Fruit fly (Drosophila melanogaster) whole organism, embryonic: ENCODE measurements around the gene Sec10.
A peak's percentile ranks its signal among the peaks of the same experiment; 100 is the strongest.

Experiments used
- Antp ChIP-seq: fragments of 200-800 bp; sonication (Bioruptor generic); optimal IDR thresholded peaks from 3 replicates; lab custom pipeline; 2016; ENCODE audit warnings: missing biosample characterization, missing genetic modification characterization
- Asciz ChIP-seq: fragments of 200-800 bp; sonication (Bioruptor generic); optimal IDR thresholded peaks from 2 replicates; lab custom pipeline; 2017; ENCODE audit warnings: missing biosample characterization, mild to moderate bottlenecking, missing genetic modification characterization, missing genetic modification reagents
- Atf6 ChIP-seq: fragments of 200-800 bp; sonication (Bioruptor generic); IDR thresholded peaks from 2 replicates; pipeline ENCODE4 v1.3.6; 2022; ENCODE audit warnings: missing biosample characterization, missing genetic modification characterization
- Bdp1 ChIP-seq: fragments of 200-800 bp; sonication (Bioruptor generic); optimal IDR thresholded peaks from 3 replicates; lab custom pipeline; 2016; ENCODE audit warnings: missing biosample characterization, missing genetic modification characterization
- Bgb ChIP-seq: fragments of 200-800 bp; sonication (Bioruptor generic); IDR thresholded peaks from 2 replicates; pipeline ENCODE4 v1.3.6; 2022; ENCODE audit warnings: missing biosample characterization, missing genetic modification characterization; ENCODE audit not compliant: partially characterized antibody
- CG10321 ChIP-seq: fragments of 200-800 bp; sonication (Bioruptor generic); IDR thresholded peaks from 2 replicates; pipeline ENCODE4 v1.3.6; 2022; ENCODE audit warnings: missing biosample characterization, missing genetic modification characterization
- CG10462 ChIP-seq: fragments of 200-800 bp; sonication (Bioruptor generic); optimal IDR thresholded peaks from 2 replicates; lab custom pipeline; 2016; ENCODE audit warnings: missing biosample characterization, missing genetic modification characterization
- CG10565 ChIP-seq: fragments of 200-800 bp; sonication (Bioruptor generic); optimal IDR thresholded peaks from 3 replicates; lab custom pipeline; 2016; ENCODE audit warnings: missing biosample characterization, mild to moderate bottlenecking, missing genetic modification characterization
- CG12071 ChIP-seq: fragments of 200-800 bp; sonication (Bioruptor generic); optimal IDR thresholded peaks from 3 replicates; lab custom pipeline; 2018; ENCODE audit warnings: missing biosample characterization, mild to moderate bottlenecking, missing genetic modification characterization
- CG14860 ChIP-seq: fragments of 200-800 bp; sonication (Bioruptor generic); IDR thresholded peaks from 3 replicates; pipeline ENCODE4 v1.3.6; 2022; ENCODE audit warnings: missing biosample characterization, missing genetic modification characterization; ENCODE audit not compliant: partially characterized antibody
- CG18262 ChIP-seq: fragments of 200-800 bp; optimal IDR thresholded peaks from 3 replicates; lab custom pipeline; 2019; ENCODE audit warnings: missing biosample characterization, mild to moderate bottlenecking, missing genetic modification characterization, moderate library complexity
- CG30431 ChIP-seq: fragments of 200-800 bp; sonication (Bioruptor generic); optimal IDR thresholded peaks from 2 replicates; lab custom pipeline; 2017; ENCODE audit warnings: missing biosample characterization, missing genetic modification characterization
- CG4424 ChIP-seq: fragments of 200-800 bp; sonication (Bioruptor generic); optimal IDR thresholded peaks from 3 replicates; lab custom pipeline; 2016; ENCODE audit warnings: missing biosample characterization, missing genetic modification characterization
- CG4617 ChIP-seq: fragments of 200-800 bp; sonication (Bioruptor generic); optimal IDR thresholded peaks from 3 replicates; lab custom pipeline; 2016; ENCODE audit warnings: missing biosample characterization, missing genetic modification characterization, borderline replicate concordance
- CG4854 ChIP-seq: fragments of 200-800 bp; sonication (Bioruptor generic); optimal IDR thresholded peaks from 2 replicates; lab custom pipeline; 2016; ENCODE audit warnings: missing biosample characterization, missing genetic modification characterization, inconsistent platforms
- CG6175 ChIP-seq: fragments of 200-800 bp; sonication (Bioruptor generic); IDR thresholded peaks from 3 replicates; pipeline ENCODE4 v1.3.6; 2022; ENCODE audit warnings: missing biosample characterization, missing genetic modification characterization
- CG6272 ChIP-seq: fragments of 200-800 bp; sonication (Bioruptor generic); IDR thresholded peaks from 2 replicates; pipeline ENCODE4 v1.3.6; 2022; ENCODE audit warnings: missing biosample characterization, missing genetic modification characterization
- CG8290 ChIP-seq, 3 experiments: fragments of 200-800 bp; sonication (Bioruptor generic); optimal IDR thresholded peaks; 2 replicates each; lab custom pipeline; 2016 to 2019; ENCODE audit warnings: missing biosample characterization in 3 of 3, missing genetic modification characterization in 3 of 3, mild to moderate bottlenecking in 2 of 3, moderate library complexity in 1 of 3
- CG8388 ChIP-seq: fragments of 200-800 bp; sonication (Bioruptor generic); optimal IDR thresholded peaks from 2 replicates; lab custom pipeline; 2019; ENCODE audit warnings: missing biosample characterization, mild to moderate bottlenecking, missing genetic modification characterization, moderate library complexity
- CG8944 ChIP-seq: fragments of 200-800 bp; sonication (Bioruptor generic); optimal IDR thresholded peaks from 3 replicates; lab custom pipeline; 2016; ENCODE audit warnings: missing biosample characterization, missing genetic modification characterization
- CG9817 ChIP-seq: fragments of 200-800 bp; sonication (Bioruptor generic); optimal IDR thresholded peaks from 2 replicates; lab custom pipeline; 2018; ENCODE audit warnings: missing biosample characterization, mild to moderate bottlenecking, missing genetic modification characterization, moderate library complexity
- CG9876 ChIP-seq: fragments of 200-800 bp; sonication (Bioruptor generic); optimal IDR thresholded peaks from 2 replicates; lab custom pipeline; 2016; ENCODE audit warnings: missing biosample characterization, missing genetic modification characterization
- CrebB ChIP-seq: fragments of 200-800 bp; sonication (Bioruptor generic); optimal IDR thresholded peaks from 3 replicates; lab custom pipeline; 2018; ENCODE audit warnings: missing biosample characterization, mild to moderate bottlenecking, missing genetic modification characterization
- D19B ChIP-seq: fragments of 200-800 bp; sonication (Bioruptor generic); optimal IDR thresholded peaks from 2 replicates; lab custom pipeline; 2017; ENCODE audit warnings: missing biosample characterization, mild to moderate bottlenecking, missing genetic modification characterization
- Deaf1 ChIP-seq: fragments of 200-800 bp; optimal IDR thresholded peaks from 3 replicates; lab custom pipeline; 2019; ENCODE audit warnings: missing biosample characterization, mild to moderate bottlenecking, missing genetic modification characterization, moderate library complexity
- Dek ChIP-seq: fragments of 200-800 bp; sonication (Bioruptor generic); optimal IDR thresholded peaks from 3 replicates; lab custom pipeline; 2019; ENCODE audit warnings: missing biosample characterization, mild to moderate bottlenecking, missing genetic modification characterization, moderate library complexity
- Fer2 ChIP-seq: fragments of 200-800 bp; sonication (Bioruptor generic); optimal IDR thresholded peaks from 2 replicates; lab custom pipeline; 2018; ENCODE audit warnings: missing biosample characterization, mild to moderate bottlenecking, missing genetic modification characterization, moderate library complexity
- H2.0 ChIP-seq: fragments of 200-800 bp; sonication (Bioruptor generic); IDR thresholded peaks from 2 replicates; pipeline ENCODE4 v1.3.6; 2022; ENCODE audit warnings: missing biosample characterization, missing genetic modification characterization
- HLHmδ ChIP-seq: fragments of 200-800 bp; sonication (Bioruptor generic); optimal IDR thresholded peaks from 2 replicates; lab custom pipeline; 2018; ENCODE audit warnings: missing biosample characterization, mild to moderate bottlenecking, missing genetic modification characterization, moderate library complexity
- Hmr ChIP-seq: fragments of 200-800 bp; sonication (Bioruptor generic); optimal IDR thresholded peaks from 3 replicates; lab custom pipeline; 2017; ENCODE audit warnings: mild to moderate bottlenecking, missing biosample characterization, missing genetic modification reagents, missing genetic modification characterization
- Lim3 ChIP-seq: fragments of 200-800 bp; sonication (Bioruptor generic); IDR thresholded peaks from 2 replicates; pipeline ENCODE4 v1.3.6; 2022; ENCODE audit warnings: missing biosample characterization, missing genetic modification characterization
- Oaz ChIP-seq: fragments of 200-800 bp; sonication (Bioruptor generic); IDR thresholded peaks from 2 replicates; pipeline ENCODE4 v1.3.6; 2022; ENCODE audit warnings: missing biosample characterization, missing genetic modification characterization
- Six4 ChIP-seq: fragments of 200-800 bp; sonication (Bioruptor generic); optimal IDR thresholded peaks from 2 replicates; lab custom pipeline; 2016; ENCODE audit warnings: missing biosample characterization, missing genetic modification characterization
- Taf1 ChIP-seq: fragments of 200-800 bp; sonication (Bioruptor generic); IDR thresholded peaks from 2 replicates; pipeline ENCODE4 v1.3.6; 2022; ENCODE audit warnings: missing biosample characterization, missing genetic modification characterization
- Trl ChIP-seq, 3 experiments: fragments of >200 bp in 2 of 3; fragments of 200-800 bp in 1 of 3; sonication (Bioruptor generic) in 1 of 3; optimal IDR thresholded peaks; 2 replicates in 1 of 3; 3 replicates in 2 of 3; lab custom pipeline; 2016 to 2017; ENCODE audit warnings: missing biosample characterization in 1 of 3, missing genetic modification characterization in 1 of 3
- YL-1 ChIP-seq: fragments of 200-800 bp; sonication (Bioruptor generic); optimal IDR thresholded peaks from 3 replicates; lab custom pipeline; 2017; ENCODE audit warnings: missing biosample characterization, mild to moderate bottlenecking, missing genetic modification characterization
- abd-A ChIP-seq: fragments of 200-800 bp; sonication (Bioruptor generic); optimal IDR thresholded peaks from 3 replicates; lab custom pipeline; 2019; ENCODE audit warnings: missing biosample characterization, mild to moderate bottlenecking, missing genetic modification characterization, moderate library complexity
- ara ChIP-seq: fragments of 200-800 bp; sonication (Bioruptor generic); IDR thresholded peaks from 2 replicates; pipeline ENCODE4 v1.3.6; 2022; ENCODE audit warnings: missing biosample characterization, missing genetic modification characterization
- bigmax ChIP-seq: fragments of 200-800 bp; sonication (Bioruptor generic); optimal IDR thresholded peaks from 2 replicates; lab custom pipeline; 2018; ENCODE audit warnings: missing biosample characterization, mild to moderate bottlenecking, missing genetic modification characterization
- br ChIP-seq: fragments of >200 bp; optimal IDR thresholded peaks from 2 replicates; lab custom pipeline; 2017
- crc ChIP-seq: fragments of 200-800 bp; sonication (Bioruptor generic); optimal IDR thresholded peaks from 2 replicates; lab custom pipeline; 2016; ENCODE audit warnings: missing biosample characterization, missing genetic modification characterization
- dmrt99B ChIP-seq: fragments of 200-800 bp; sonication (Bioruptor generic); optimal IDR thresholded peaks from 2 replicates; lab custom pipeline; 2018; ENCODE audit warnings: missing biosample characterization, mild to moderate bottlenecking, missing genetic modification characterization, moderate library complexity
- fd102C ChIP-seq: fragments of 200-800 bp; sonication (Bioruptor generic); optimal IDR thresholded peaks from 2 replicates; lab custom pipeline; 2018; ENCODE audit warnings: missing biosample characterization, mild to moderate bottlenecking, missing genetic modification characterization, moderate library complexity
- ftz-f1 ChIP-seq: fragments of 200-800 bp; sonication (Bioruptor generic); optimal IDR thresholded peaks from 2 replicates; lab custom pipeline; 2016; ENCODE audit warnings: missing biosample characterization, missing genetic modification characterization
- gsb ChIP-seq: fragments of 200-800 bp; sonication (Bioruptor generic); IDR thresholded peaks from 2 replicates; pipeline ENCODE4 v1.3.6; 2022; ENCODE audit warnings: missing biosample characterization, missing genetic modification characterization
- insv ChIP-seq, 2 experiments: fragments of 200-800 bp; sonication (Bioruptor generic); optimal IDR thresholded peaks; 3 replicates each; lab custom pipeline; 2016 to 2018; ENCODE audit warnings: missing biosample characterization in 2 of 2, missing genetic modification characterization in 2 of 2
- lmd ChIP-seq: fragments of 200-800 bp; sonication (Bioruptor generic); IDR thresholded peaks from 2 replicates; pipeline ENCODE4 v1.3.6; 2022; ENCODE audit warnings: missing biosample characterization, missing genetic modification characterization
- onecut ChIP-seq: fragments of 200-800 bp; sonication (Bioruptor generic); IDR thresholded peaks from 2 replicates; pipeline ENCODE4 v1.3.6; 2022; ENCODE audit warnings: missing biosample characterization, missing genetic modification characterization
- run ChIP-seq: fragments of 200-800 bp; sonication (Bioruptor generic); optimal IDR thresholded peaks from 3 replicates; lab custom pipeline; 2018; ENCODE audit warnings: missing biosample characterization, mild to moderate bottlenecking, missing genetic modification characterization
- vvl ChIP-seq: fragments of 200-800 bp; sonication (Bioruptor generic); IDR thresholded peaks from 2 replicates; pipeline ENCODE4 v1.3.6; 2022; ENCODE audit warnings: missing biosample characterization, missing genetic modification characterization
- yki ChIP-seq: fragments of >200 bp; optimal IDR thresholded peaks from 3 replicates; lab custom pipeline; 2018

Gene Sec10

DNA sequence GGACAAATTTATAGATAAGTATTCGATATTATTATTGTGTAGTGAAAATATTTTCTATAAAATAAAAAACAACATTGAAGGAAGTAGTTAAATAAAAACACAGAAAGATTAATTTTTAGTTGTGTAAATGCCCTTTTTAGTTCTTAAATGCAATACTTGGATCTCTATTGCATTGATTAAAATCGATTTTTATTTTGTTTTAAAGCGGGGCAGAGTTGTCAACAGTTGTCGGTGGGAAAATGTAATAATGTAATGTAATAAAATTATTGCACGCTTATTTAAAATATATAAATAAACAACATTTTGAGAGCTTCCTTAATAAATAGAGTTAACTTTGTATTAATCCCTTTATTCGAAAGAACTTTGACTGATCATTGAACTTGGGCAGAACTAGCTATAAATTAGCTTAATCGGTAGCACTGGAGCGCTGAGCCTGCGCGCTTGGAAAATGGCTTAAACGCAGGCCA is 29.0 kb downstream of the Sec10 start, which contains the start of gene Apc2 (continued):
- TF ChIP-seq CG10565 (GFP tag; lab: Kevin White, UChicago): no peak
- TF ChIP-seq Oaz (GFP tag; lab: Robert Waterston, UW): no peak
- TF ChIP-seq Trl (optimal IDR thresholded peaks at IDR 0.05; lab: Kevin White, UChicago): no peak
- TF ChIP-seq Trl (GFP tag; optimal IDR thresholded peaks at IDR 0.05; lab: Kevin White, UChicago): peak; percentile 16
- TF ChIP-seq Six4 (GFP tag; lab: Kevin White, UChicago): peak; percentile 18
- no peak for TF ChIP-seq abd-A
- no peak for TF ChIP-seq crc (GFP tag; lab: Kevin White, UChicago)
- TF ChIP-seq CrebB (tag; lab: Kevin White, UChicago): no peak
- no peak for TF ChIP-seq CG8944 (GFP tag; lab: Kevin White, UChicago)
- TF ChIP-seq Deaf1: no peak
- no peak for TF ChIP-seq fd102C (GFP tag; lab: Kevin White, UChicago)
- TF ChIP-seq D19B (GFP tag; lab: Kevin White, UChicago): peak; percentile 36
- no peak for TF ChIP-seq CG9876 (GFP tag; lab: Kevin White, UChicago)
- no peak for TF ChIP-seq run (tag; lab: Kevin White, UChicago)
- no peak for TF ChIP-seq br (lab: Kevin White, UChicago)
- TF ChIP-seq CG10321 (GFP tag; lab: Robert Waterston, UW): 0 out of 2 replicates have a peak, but pooled peaks have one; percentile 21
- peak; percentile 42 for TF ChIP-seq Fer2 (tag; lab: Kevin White, UChicago)
- TF ChIP-seq yki (lab: Kevin White, UChicago): no peak
- TF ChIP-seq bigmax (GFP tag; lab: Kevin White, UChicago): no peak
- peak; percentile 55 for TF ChIP-seq CG8388
- peak; percentile 55; the same call in 1 of the 2 replicates for TF ChIP-seq ara (GFP tag; lab: Robert Waterston, UW)
- peak; percentile 45; the same call in 1 of the 2 replicates for TF ChIP-seq Atf6 (GFP tag; lab: Robert Waterston, UW)
- TF ChIP-seq CG18262 (tag; lab: Kevin White, UChicago): peak; percentile 75
- TF ChIP-seq YL-1: peak; percentile 47
- peak; percentile 48 for TF ChIP-seq Hmr
- no peak for TF ChIP-seq dmrt99B (tag; lab: Kevin White, UChicago)
- TF ChIP-seq CG4617 (GFP tag; lab: Kevin White, UChicago): no peak
- peak; percentile 58 for TF ChIP-seq CG9817 (tag; lab: Kevin White, UChicago)
- TF ChIP-seq ftz-f1 (GFP tag; lab: Kevin White, UChicago): no peak
- no peak for TF ChIP-seq Bgb (GFP tag; lab: Robert Waterston, UW)
- no peak for TF ChIP-seq CG6272 (GFP tag; lab: Robert Waterston, UW)
- 0 out of 2 replicates have a peak, but pooled peaks have one; percentile 43 for TF ChIP-seq Taf1 (GFP tag; lab: Robert Waterston, UW)
- peak; percentile 64 for TF ChIP-seq lmd (GFP tag; lab: Robert Waterston, UW)
- TF ChIP-seq CG8290 (GFP tag; optimal IDR thresholded peaks at IDR 0.05; lab: Kevin White, UChicago): peak; percentile 85
- TF ChIP-seq CG8290 (tag; optimal IDR thresholded peaks at IDR 0.05; lab: Kevin White, UChicago): peak in 1 of 2 experiments; percentile 78
- TF ChIP-seq Dek (tag; lab: Kevin White, UChicago): peak; percentile 31
- no peak for TF ChIP-seq Lim3
- TF ChIP-seq CG12071 (GFP tag; lab: Kevin White, UChicago): no peak
- TF ChIP-seq CG6175: no peak
- TF ChIP-seq CG10462: peak; percentile 73
- TF ChIP-seq CG14860 (GFP tag; lab: Robert Waterston, UW): no peak
- TF ChIP-seq insv (GFP tag; optimal IDR thresholded peaks at IDR 0.05; lab: Kevin White, UChicago): no peak
- TF ChIP-seq HLHmδ (GFP tag; lab: Kevin White, UChicago): no peak
- no peak for TF ChIP-seq gsb
- TF ChIP-seq Asciz (GFP tag; lab: Kevin White, UChicago): no peak
- peak; percentile 14 for TF ChIP-seq Bdp1 (GFP tag; lab: Kevin White, UChicago)
- TF ChIP-seq CG4424 (GFP tag; lab: Kevin White, UChicago): peak; percentile 33
- TF ChIP-seq onecut (GFP tag; lab: Robert Waterston, UW): 0 out of 2 replicates have a peak, but pooled peaks have one; percentile 24
- TF ChIP-seq vvl (GFP tag; lab: Robert Waterston, UW): peak; percentile 63
- TF ChIP-seq H2.0 (GFP tag; lab: Robert Waterston, UW): peak; percentile 65
- TF ChIP-seq CG4854: peak; percentile 25
- no peak for TF ChIP-seq CG30431
- TF ChIP-seq Antp (GFP tag; lab: Kevin White, UChicago): no peak
